Worm (Caenorhabditis elegans) whole organism, late embryonic: Measurements from ENCODE around the gene wht-4.

ENCODE experiments used
- F13H6.1 ChIP-seq: sonication (generic microtip); optimal IDR thresholded peaks from 2 replicates; lab custom pipeline; 2016; ENCODE audit warnings: missing genetic modification characterization, missing compliant biosample characterization
- T23F11.4 ChIP-seq: fragments of 200-800 bp; sonication (Bioruptor generic); optimal IDR thresholded peaks from 2 replicates; lab custom pipeline; 2018; ENCODE audit warnings: mild to moderate bottlenecking, missing genetic modification characterization, missing compliant biosample characterization
- ama-1 ChIP-seq: fragments of 150-350 bp; optimal IDR thresholded peaks from 2 replicates; lab custom pipeline; 2014
- ceh-19 ChIP-seq: fragments of 200-800 bp; sonication (Bioruptor generic); optimal IDR thresholded peaks from 2 replicates; lab custom pipeline; 2018; ENCODE audit warnings: mild to moderate bottlenecking, missing genetic modification characterization, missing compliant biosample characterization
- ceh-45 ChIP-seq: fragments of 200-800 bp; sonication (Bioruptor generic); IDR thresholded peaks from 2 replicates; pipeline ENCODE4 v1.3.6; 2022; ENCODE audit warnings: missing genetic modification reagents, missing genetic modification characterization, missing compliant biosample characterization
- ets-4 ChIP-seq: sonication (generic microtip); optimal IDR thresholded peaks from 2 replicates; lab custom pipeline; 2016; ENCODE audit warnings: missing genetic modification characterization, missing compliant biosample characterization
- gmeb-2 ChIP-seq: sonication (generic microtip); optimal IDR thresholded peaks from 2 replicates; lab custom pipeline; 2016; ENCODE audit warnings: missing genetic modification characterization, inconsistent platforms, missing compliant biosample characterization
- hlh-8 ChIP-seq: sonication (generic microtip); optimal IDR thresholded peaks from 2 replicates; lab custom pipeline; 2016; ENCODE audit warnings: missing genotype, missing genetic modification characterization, missing compliant biosample characterization
- lim-6 ChIP-seq: sonication (generic microtip); optimal IDR thresholded peaks from 2 replicates; lab custom pipeline; 2016; ENCODE audit warnings: missing genetic modification characterization, missing compliant biosample characterization
- pros-1 ChIP-seq: fragments of 150-350 bp; optimal IDR thresholded peaks from 2 replicates; lab custom pipeline; 2014; ENCODE audit warnings: missing biosample characterization, missing genetic modification reagents, missing genetic modification characterization
- rnt-1 ChIP-seq: sonication (generic microtip); optimal IDR thresholded peaks from 2 replicates; lab custom pipeline; 2016; ENCODE audit warnings: missing genetic modification characterization, missing compliant biosample characterization
- sdc-2 ChIP-seq: sonication (generic microtip); optimal IDR thresholded peaks from 2 replicates; lab custom pipeline; 2016; ENCODE audit warnings: missing genotype, missing genetic modification characterization, missing compliant biosample characterization
- zip-5 ChIP-seq: sonication (generic microtip); optimal IDR thresholded peaks from 2 replicates; lab custom pipeline; 2016; ENCODE audit warnings: missing genetic modification characterization, missing compliant biosample characterization

wht-4 gene

ce11 chrII:3323179-3323578, 44.4 kb downstream of the wht-4 start, which contains the start of gene Y46D2A.2:
TSS of gene Y46D2A.2 (minus strand) at chrII:3323279.
- TF ChIP-seq ama-1 (lab: Kevin White, UChicago), result no peak

ce11 chrII:3327104-3327503, 48.4 kb downstream of the wht-4 start, which contains the start of gene Y46D2A.3:
TSS of gene Y46D2A.3 (minus strand) at chrII:3327204.
- TF ChIP-seq ets-4 (no peak), pros-1 (tag; lab: Kevin White, UChicago) (no peak), F13H6.1 (tag; lab: Kevin White, UChicago) (no peak), T23F11.4 (GFP tag; lab: Kevin White, UChicago) (no peak), zip-5 (tag; lab: Kevin White, UChicago) (no peak), lim-6 (tag; lab: Kevin White, UChicago) (no peak), rnt-1 (tag; lab: Kevin White, UChicago) (no peak), hlh-8 (tag; lab: Kevin White, UChicago) (no peak), ceh-45 (GFP tag; lab: Robert Waterston, UW) (no peak), ceh-19 (GFP tag; lab: Kevin White, UChicago) (no peak), gmeb-2 (tag; lab: Kevin White, UChicago) (no peak), sdc-2 (tag; lab: Kevin White, UChicago) (no peak)
